Worm (Caenorhabditis elegans) whole organism, early embryonic: ENCODE measurements around the gene elc-1.

Experiments used
- B0310.2 ChIP-seq: sonication (generic microtip); optimal IDR thresholded peaks from 2 replicates; lab custom pipeline; 2016; ENCODE audit warnings: mild to moderate bottlenecking, missing genetic modification characterization, missing compliant biosample characterization
- F13C5.2 ChIP-seq: sonication (generic microtip); optimal IDR thresholded peaks from 2 replicates; lab custom pipeline; 2017; ENCODE audit warnings: mild to moderate bottlenecking, missing genetic modification characterization, inconsistent platforms, missing compliant biosample characterization
- aly-1 ChIP-seq: sonication (generic microtip); optimal IDR thresholded peaks from 2 replicates; lab custom pipeline; 2016; ENCODE audit warnings: missing genetic modification characterization, missing compliant biosample characterization
- ama-1 ChIP-seq: fragments of 150-350 bp; optimal IDR thresholded peaks from 2 replicates; lab custom pipeline; 2014
- ceh-13 ChIP-seq: fragments of 200-800 bp; sonication (Bioruptor generic); optimal IDR thresholded peaks from 2 replicates; lab custom pipeline; 2018; ENCODE audit warnings: mild to moderate bottlenecking, missing genetic modification characterization, missing compliant biosample characterization
- ceh-36 ChIP-seq: sonication (generic microtip); optimal IDR thresholded peaks from 2 replicates; lab custom pipeline; 2016; ENCODE audit warnings: missing genetic modification characterization, inconsistent platforms, missing compliant biosample characterization
- ets-7 ChIP-seq: sonication (generic microtip); optimal IDR thresholded peaks from 2 replicates; lab custom pipeline; 2016; ENCODE audit warnings: missing genotype, missing genetic modification characterization, missing compliant biosample characterization
- flt-1 ChIP-seq: fragments of 200-800 bp; sonication (Bioruptor generic); IDR thresholded peaks from 2 replicates; pipeline ENCODE4 v1.3.6; 2022; ENCODE audit warnings: missing genetic modification characterization, missing compliant biosample characterization
- hmbx-1 ChIP-seq: sonication (generic microtip); optimal IDR thresholded peaks from 2 replicates; lab custom pipeline; 2016; ENCODE audit warnings: mild to moderate bottlenecking, missing genetic modification characterization, missing compliant biosample characterization
- hmg-4 ChIP-seq: fragments of 200-800 bp; sonication (Bioruptor generic); optimal IDR thresholded peaks from 2 replicates; lab custom pipeline; 2018; ENCODE audit warnings: mild to moderate bottlenecking, missing genetic modification characterization, missing compliant biosample characterization
- hnd-1 ChIP-seq: sonication (generic microtip); optimal IDR thresholded peaks from 2 replicates; lab custom pipeline; 2016; ENCODE audit warnings: missing genetic modification characterization, missing compliant biosample characterization
- pes-1 ChIP-seq: fragments of 200-800 bp; sonication (Bioruptor generic); IDR thresholded peaks from 2 replicates; pipeline ENCODE4 v1.3.6; 2022; ENCODE audit warnings: missing genetic modification reagents, missing genetic modification characterization, missing compliant biosample characterization
- scrt-1 ChIP-seq: fragments of 200-800 bp; sonication (Bioruptor generic); IDR thresholded peaks from 2 replicates; pipeline ENCODE4 v1.3.6; 2022; ENCODE audit warnings: missing genetic modification characterization, missing compliant biosample characterization
- sea-1 ChIP-seq: fragments of 200-800 bp; sonication (Bioruptor generic); conservative IDR thresholded peaks from 2 replicates; pipeline ENCODE4 v1.3.6; 2022; ENCODE audit warnings: missing genetic modification characterization, missing compliant biosample characterization
- tbx-11 ChIP-seq: fragments of 200-800 bp; sonication (Bioruptor generic); IDR thresholded peaks from 2 replicates; pipeline ENCODE4 v1.3.6; 2022; ENCODE audit warnings: missing genetic modification characterization, missing compliant biosample characterization
- tbx-37 ChIP-seq: fragments of 200-800 bp; sonication (Bioruptor generic); conservative IDR thresholded peaks from 2 replicates; pipeline ENCODE4 v1.3.6; 2022; ENCODE audit warnings: missing genetic modification reagents, missing genetic modification characterization, missing compliant biosample characterization
- tra-4 ChIP-seq: sonication (generic microtip); optimal IDR thresholded peaks from 2 replicates; lab custom pipeline; 2017; ENCODE audit warnings: missing genetic modification characterization, missing compliant biosample characterization

Gene elc-1

ce11 chrIII:1417090-1417489 is at the start of gene elc-1:
Gene elc-1 (minus strand): TSS chrIII:1417190.
- no peak for TF ChIP-seq ets-7 (tag; lab: Kevin White, UChicago)
- TF ChIP-seq hmbx-1 (tag; lab: Kevin White, UChicago), result no peak
- no peak for TF ChIP-seq tra-4
- TF ChIP-seq tbx-11 (GFP tag; lab: Robert Waterston, UW), result no peak
- no peak for TF ChIP-seq tbx-37
- no peak for TF ChIP-seq F13C5.2 (tag; lab: Kevin White, UChicago)

ce11 chrIII:1456859-1457258 is 39.9 kb upstream of the elc-1 start:
- TF ChIP-seq F13C5.2 (tag; lab: Kevin White, UChicago) (no peak), pes-1 (GFP tag; lab: Robert Waterston, UW) (no peak), ets-7 (tag; lab: Kevin White, UChicago) (no peak), ceh-13 (GFP tag; lab: Kevin White, UChicago) (no peak), hmbx-1 (tag; lab: Kevin White, UChicago) (no peak), aly-1 (tag; lab: Kevin White, UChicago) (no peak), hmg-4 (no peak), B0310.2 (no peak), tbx-37 (no peak), sea-1 (no peak), tra-4 (no peak), ama-1 (lab: Kevin White, UChicago) (no peak), tbx-11 (GFP tag; lab: Robert Waterston, UW) (no peak), flt-1 (GFP tag; lab: Robert Waterston, UW) (no peak), ceh-36 (tag; lab: Kevin White, UChicago) (no peak), hnd-1 (tag; lab: Kevin White, UChicago) (no peak), scrt-1 (GFP tag; lab: Robert Waterston, UW) (no peak)

- TF ChIP-seq B0310.2, result no peak
- no peak for TF ChIP-seq scrt-1 (GFP tag; lab: Robert Waterston, UW)
- no peak for TF ChIP-seq F13C5.2 (tag; lab: Kevin White, UChicago)
- no peak for TF ChIP-seq tbx-11 (GFP tag; lab: Robert Waterston, UW)
- no peak for TF ChIP-seq ceh-13 (GFP tag; lab: Kevin White, UChicago)
- no peak for TF ChIP-seq tbx-37
Observed at ce11 chrIII:1455674-1456073, 38.7 kb upstream of the elc-1 start, which contains the start of gene Y82E9BR.17. Gene Y82E9BR.17 (minus strand): TSS chrIII:1455774.

- TF ChIP-seq tbx-11 (GFP tag; lab: Robert Waterston, UW) (0 out of 2 replicates have a peak, but pooled peaks have one; percentile 10), scrt-1 (GFP tag; lab: Robert Waterston, UW) (no peak)
Observed at ce11 chrIII:1446747-1447146, 29.8 kb upstream of the elc-1 start.

- TF ChIP-seq tbx-37, result no peak
- no peak for TF ChIP-seq hmbx-1 (tag; lab: Kevin White, UChicago)
- no peak for TF ChIP-seq tra-4
- TF ChIP-seq pes-1 (GFP tag; lab: Robert Waterston, UW), result peak; percentile 55
- no peak for TF ChIP-seq F13C5.2 (tag; lab: Kevin White, UChicago)
- no peak for TF ChIP-seq tbx-11 (GFP tag; lab: Robert Waterston, UW)
- TF ChIP-seq ceh-36 (tag; lab: Kevin White, UChicago), result no peak
Observed at ce11 chrIII:1439609-1440008, 22.6 kb upstream of the elc-1 start.

- no peak for TF ChIP-seq B0310.2
- no peak for TF ChIP-seq flt-1 (GFP tag; lab: Robert Waterston, UW)
- TF ChIP-seq sea-1, result no peak
- TF ChIP-seq scrt-1 (GFP tag; lab: Robert Waterston, UW), result no peak
- no peak for TF ChIP-seq tbx-11 (GFP tag; lab: Robert Waterston, UW)
- no peak for TF ChIP-seq ama-1 (lab: Kevin White, UChicago)
Observed at ce11 chrIII:1436738-1437137, 19.7 kb upstream of the elc-1 start.

- TF ChIP-seq hmbx-1 (tag; lab: Kevin White, UChicago), result no peak
- TF ChIP-seq ceh-36 (tag; lab: Kevin White, UChicago), result peak; percentile 45
Observed at ce11 chrIII:1429920-1430437, 13.0 kb upstream of the elc-1 start.

ce11 chrIII:1429275-1429674 is 12.3 kb upstream of the elc-1 start:
- TF ChIP-seq flt-1 (GFP tag; lab: Robert Waterston, UW) (no peak), hmg-4 (no peak), ceh-36 (tag; lab: Kevin White, UChicago) (no peak), aly-1 (tag; lab: Kevin White, UChicago) (no peak), ama-1 (lab: Kevin White, UChicago) (no peak), scrt-1 (GFP tag; lab: Robert Waterston, UW) (no peak)

ce11 chrIII:1428448-1428847 is 11.5 kb upstream of the elc-1 start:
- no peak for TF ChIP-seq F13C5.2 (tag; lab: Kevin White, UChicago)
- no peak for TF ChIP-seq ceh-13 (GFP tag; lab: Kevin White, UChicago)
- no peak for TF ChIP-seq sea-1
- no peak for TF ChIP-seq hnd-1 (tag; lab: Kevin White, UChicago)
